Worm (Caenorhabditis elegans) whole organism, L2 larva: Measurements from ENCODE around the gene ZK177.11.

Experiments
- C34F6.9 ChIP-seq: fragments of 150-350 bp; optimal IDR thresholded peaks from 2 replicates; lab custom pipeline; 2014; ENCODE audit warnings: missing biosample characterization, missing genetic modification characterization
- F13H6.1 ChIP-seq: sonication (generic microtip); optimal IDR thresholded peaks from 2 replicates; lab custom pipeline; 2016; ENCODE audit warnings: missing genetic modification characterization, missing compliant biosample characterization
- R02D3.7 ChIP-seq: fragments of 150-350 bp; optimal IDR thresholded peaks from 2 replicates; lab custom pipeline; 2014; ENCODE audit warnings: missing biosample characterization, missing genetic modification characterization
- Y55F3AM.14 ChIP-seq: fragments of 200-800 bp; sonication (Bioruptor generic); optimal IDR thresholded peaks from 2 replicates; lab custom pipeline; 2018; ENCODE audit warnings: mild to moderate bottlenecking, missing genetic modification characterization, missing compliant biosample characterization
- ZK546.5 ChIP-seq: sonication (generic microtip); optimal IDR thresholded peaks from 2 replicates; lab custom pipeline; 2017; ENCODE audit warnings: missing biosample characterization, missing genetic modification characterization
- alr-1 ChIP-seq: fragments of 150-350 bp; optimal IDR thresholded peaks from 2 replicates; lab custom pipeline; 2014; ENCODE audit warnings: missing biosample characterization, missing genetic modification characterization
- aly-2 ChIP-seq: fragments of 150-350 bp; optimal IDR thresholded peaks from 2 replicates; lab custom pipeline; 2014; ENCODE audit warnings: missing biosample characterization, missing genetic modification characterization
- ama-1 ChIP-seq: fragments of 150-350 bp; optimal IDR thresholded peaks from 2 replicates; lab custom pipeline; 2018; ENCODE audit warnings: inconsistent platforms
- blmp-1 ChIP-seq: sonication (generic microtip); optimal IDR thresholded peaks from 2 replicates; lab custom pipeline; 2017; ENCODE audit warnings: missing genetic modification characterization, mild to moderate bottlenecking, missing compliant biosample characterization, antibody characterized with exemption, moderate library complexity; ENCODE audit not compliant: insufficient read depth
- ceh-16 ChIP-seq: fragments of 150-350 bp; optimal IDR thresholded peaks from 2 replicates; lab custom pipeline; 2014; ENCODE audit warnings: missing biosample characterization, missing genetic modification characterization
- ceh-82 ChIP-seq: fragments of 150-350 bp; optimal IDR thresholded peaks from 2 replicates; lab custom pipeline; 2014; ENCODE audit warnings: missing biosample characterization, missing genetic modification characterization
- crh-2 ChIP-seq: sonication (generic microtip); optimal IDR thresholded peaks from 2 replicates; lab custom pipeline; 2017; ENCODE audit warnings: missing biosample characterization, missing genetic modification characterization
- dmd-4 ChIP-seq: sonication (generic microtip); optimal IDR thresholded peaks from 2 replicates; lab custom pipeline; 2017; ENCODE audit warnings: missing biosample characterization, missing genetic modification characterization
- egl-27 ChIP-seq: sonication (generic microtip); optimal IDR thresholded peaks from 3 replicates; lab custom pipeline; 2017; ENCODE audit warnings: missing biosample characterization, missing genetic modification reagents, missing genetic modification characterization
- elt-1 ChIP-seq: fragments of 150-350 bp; optimal IDR thresholded peaks from 2 replicates; lab custom pipeline; 2014; ENCODE audit warnings: missing biosample characterization, missing genetic modification characterization
- elt-3 ChIP-seq: sonication (generic microtip); optimal IDR thresholded peaks from 2 replicates; lab custom pipeline; 2017; ENCODE audit warnings: missing biosample characterization, missing genetic modification characterization
- fos-1 ChIP-seq: fragments of 150-350 bp; optimal IDR thresholded peaks from 2 replicates; lab custom pipeline; 2014; ENCODE audit warnings: missing biosample characterization, missing genetic modification characterization
- gmeb-1 ChIP-seq: fragments of 150-350 bp; optimal IDR thresholded peaks from 2 replicates; lab custom pipeline; 2014; ENCODE audit warnings: missing biosample characterization, missing genetic modification characterization
- lin-11 ChIP-seq: fragments of 150-350 bp; sonication (generic microtip); optimal IDR thresholded peaks from 2 replicates; lab custom pipeline; 2014; ENCODE audit warnings: missing biosample characterization, missing genetic modification characterization, inconsistent platforms, mixed read lengths
- lin-13 ChIP-seq: fragments of 150-350 bp; optimal IDR thresholded peaks from 2 replicates; lab custom pipeline; 2014; ENCODE audit warnings: missing biosample characterization, missing genetic modification reagents, missing genetic modification characterization
- lin-39 ChIP-seq: fragments of 150-350 bp; optimal IDR thresholded peaks from 2 replicates; lab custom pipeline; 2014; ENCODE audit warnings: missing biosample characterization, missing genetic modification reagents, missing genetic modification characterization
- lsy-2 ChIP-seq, 2 experiments: fragments of 150-350 bp in 1 of 2; sonication (generic microtip) in 1 of 2; optimal IDR thresholded peaks; 2 replicates each; lab custom pipeline; 2014 to 2017; ENCODE audit warnings: missing biosample characterization in 2 of 2, missing genetic modification characterization in 2 of 2
- mab-5 ChIP-seq: fragments of 150-350 bp; optimal IDR thresholded peaks from 2 replicates; lab custom pipeline; 2014; ENCODE audit warnings: missing biosample characterization, missing genetic modification characterization
- mbf-1 ChIP-seq: sonication (generic microtip); optimal IDR thresholded peaks from 2 replicates; lab custom pipeline; 2017; ENCODE audit warnings: missing biosample characterization, missing genetic modification characterization
- mdl-1 ChIP-seq, 2 experiments: fragments of 150-350 bp in 1 of 2; sonication (generic microtip) in 1 of 2; optimal IDR thresholded peaks; 2 replicates each; lab custom pipeline; 2017; ENCODE audit warnings: missing biosample characterization in 2 of 2, missing genetic modification characterization in 2 of 2
- nhr-10 ChIP-seq: sonication (generic microtip); optimal IDR thresholded peaks from 2 replicates; lab custom pipeline; 2017; ENCODE audit warnings: missing biosample characterization, missing genetic modification characterization
- nhr-11 ChIP-seq: fragments of 150-350 bp; optimal IDR thresholded peaks from 2 replicates; lab custom pipeline; 2014; ENCODE audit warnings: missing biosample characterization, missing genetic modification characterization
- nhr-12 ChIP-seq: fragments of 150-350 bp; optimal IDR thresholded peaks from 2 replicates; lab custom pipeline; 2014; ENCODE audit warnings: missing biosample characterization, missing genetic modification characterization
- nhr-129 ChIP-seq: fragments of 150-350 bp; optimal IDR thresholded peaks from 2 replicates; lab custom pipeline; 2014; ENCODE audit warnings: missing biosample characterization, missing genetic modification characterization
- nhr-21 ChIP-seq: fragments of 150-350 bp; optimal IDR thresholded peaks from 2 replicates; lab custom pipeline; 2014; ENCODE audit warnings: missing biosample characterization, missing genetic modification characterization
- nhr-23 ChIP-seq: fragments of 150-350 bp; optimal IDR thresholded peaks from 2 replicates; lab custom pipeline; 2014; ENCODE audit warnings: missing biosample characterization, missing genetic modification reagents, missing genetic modification characterization
- nhr-237 ChIP-seq: fragments of 150-350 bp; optimal IDR thresholded peaks from 2 replicates; lab custom pipeline; 2014; ENCODE audit warnings: missing biosample characterization, missing genetic modification characterization
- nhr-25 ChIP-seq: fragments of 150-350 bp; sonication (generic microtip); optimal IDR thresholded peaks from 3 replicates; lab custom pipeline; 2014; ENCODE audit warnings: missing biosample characterization, missing genetic modification characterization
- nhr-6 ChIP-seq: fragments of 150-350 bp; optimal IDR thresholded peaks from 2 replicates; lab custom pipeline; 2014; ENCODE audit warnings: missing biosample characterization, missing genetic modification characterization
- nhr-77 ChIP-seq: fragments of 150-350 bp; optimal IDR thresholded peaks from 2 replicates; lab custom pipeline; 2014; ENCODE audit warnings: missing biosample characterization, missing genetic modification characterization
- peb-1 ChIP-seq: fragments of 150-350 bp; optimal IDR thresholded peaks from 2 replicates; lab custom pipeline; 2014; ENCODE audit warnings: missing biosample characterization, missing genetic modification characterization
- sem-4 ChIP-seq: fragments of 150-350 bp; optimal IDR thresholded peaks from 2 replicates; lab custom pipeline; 2014; ENCODE audit warnings: missing biosample characterization, missing genetic modification reagents, missing genetic modification characterization
- skn-1 ChIP-seq: sonication (generic microtip); optimal IDR thresholded peaks from 2 replicates; lab custom pipeline; 2017; ENCODE audit warnings: missing biosample characterization, missing genetic modification characterization
- sma-3 ChIP-seq: sonication (generic microtip); optimal IDR thresholded peaks from 2 replicates; lab custom pipeline; 2016; ENCODE audit warnings: missing genetic modification reagents, missing genetic modification characterization, missing compliant biosample characterization
- sma-9 ChIP-seq, 2 experiments: fragments of 150-350 bp in 1 of 2; sonication (generic microtip) in 1 of 2; optimal IDR thresholded peaks; 2 replicates each; lab custom pipeline; 2014 to 2016; ENCODE audit warnings: missing genetic modification characterization in 2 of 2, mild to moderate bottlenecking in 1 of 2, missing biosample characterization in 1 of 2, missing compliant biosample characterization in 1 of 2, missing genetic modification reagents in 1 of 2, moderate library complexity in 1 of 2
- snpc-4 ChIP-seq: fragments of 150-350 bp; optimal IDR thresholded peaks from 2 replicates; lab custom pipeline; 2014; ENCODE audit warnings: missing biosample characterization, missing genetic modification characterization
- unc-39 ChIP-seq: fragments of 150-350 bp; optimal IDR thresholded peaks from 2 replicates; lab custom pipeline; 2014; ENCODE audit warnings: missing biosample characterization, missing genetic modification characterization
- unc-55 ChIP-seq: fragments of 150-350 bp; sonication (generic microtip); optimal IDR thresholded peaks from 3 replicates; lab custom pipeline; 2014; ENCODE audit warnings: missing biosample characterization, missing genetic modification reagents, missing genetic modification characterization
- unc-62 ChIP-seq: fragments of 150-350 bp; optimal IDR thresholded peaks from 2 replicates; lab custom pipeline; 2014; ENCODE audit warnings: missing biosample characterization, missing genetic modification reagents, missing genetic modification characterization
- zag-1 ChIP-seq: fragments of 150-350 bp; optimal IDR thresholded peaks from 2 replicates; lab custom pipeline; 2014; ENCODE audit warnings: missing biosample characterization, missing genetic modification characterization
- ztf-1 ChIP-seq: fragments of 200-800 bp; sonication (Bioruptor generic); conservative IDR thresholded peaks from 2 replicates; pipeline ENCODE4 v1.3.6; 2022; ENCODE audit warnings: missing genetic modification characterization, missing compliant biosample characterization
- ztf-11 ChIP-seq: sonication (generic microtip); optimal IDR thresholded peaks from 2 replicates; lab custom pipeline; 2017; ENCODE audit warnings: missing biosample characterization, missing genetic modification characterization
- ztf-4 ChIP-seq: fragments of 150-350 bp; optimal IDR thresholded peaks from 2 replicates; lab custom pipeline; 2014; ENCODE audit warnings: missing biosample characterization, missing genetic modification characterization

The ZK177.11 gene

DNA sequence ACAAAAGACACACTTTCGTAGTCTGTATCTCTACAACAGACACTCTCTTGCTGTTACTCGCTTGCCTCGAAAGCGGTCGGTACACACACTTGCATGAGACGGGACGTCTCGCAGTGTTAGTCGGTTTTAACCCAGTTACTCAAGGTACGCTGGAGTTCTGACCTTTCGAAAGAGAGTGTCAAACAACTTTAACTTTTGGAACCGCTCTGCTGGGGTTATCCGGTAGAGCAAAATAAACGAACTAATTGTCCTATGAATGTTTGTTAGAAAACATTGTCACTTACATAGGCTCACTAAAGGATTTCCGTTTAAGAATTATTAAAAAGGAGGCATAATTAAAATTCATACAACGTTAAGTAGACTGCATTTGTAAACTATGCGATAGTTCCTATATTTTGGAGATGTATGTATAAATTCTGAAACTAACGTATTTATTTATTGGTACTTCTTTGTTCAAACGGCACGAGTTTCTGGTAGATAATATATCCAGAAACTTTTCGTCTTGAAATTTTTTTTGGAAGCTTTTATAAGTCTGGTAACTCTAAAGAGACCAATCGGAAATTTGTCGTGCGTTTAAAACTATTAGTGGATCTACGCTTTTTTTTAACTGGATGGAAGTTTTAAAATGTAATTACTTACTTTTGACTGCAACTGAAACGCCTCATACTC lies 20.9 kb downstream of the ZK177.11 start:
- peak; percentile 99 for TF ChIP-seq sma-9 (GFP tag; optimal IDR thresholded peaks at IDR 0.05; lab: Kevin White, UChicago)
- peak; percentile 73 for TF ChIP-seq sma-9 (tag; optimal IDR thresholded peaks at IDR 0.05; lab: Kevin White, UChicago)
- TF ChIP-seq nhr-21 (tag; lab: Kevin White, UChicago): peak; percentile 99
- peak; percentile 65 for TF ChIP-seq nhr-77 (tag; lab: Kevin White, UChicago)
- TF ChIP-seq nhr-237 (tag; lab: Kevin White, UChicago): peak; percentile 88
- peak; percentile 86 for TF ChIP-seq unc-62
- TF ChIP-seq ceh-16 (tag; lab: Kevin White, UChicago): peak; percentile 93
- peak; percentile 59 for TF ChIP-seq peb-1 (tag; lab: Kevin White, UChicago)
- TF ChIP-seq ama-1 (lab: Kevin White, UChicago): peak; percentile 100
- TF ChIP-seq ceh-82 (tag; lab: Kevin White, UChicago): peak; percentile 87
- peak; percentile 98 for TF ChIP-seq F13H6.1 (tag; lab: Kevin White, UChicago)
- peak; percentile 62 for TF ChIP-seq ztf-11 (tag; lab: Kevin White, UChicago)
- peak; percentile 100 for TF ChIP-seq snpc-4
- peak; percentile 98 for TF ChIP-seq zag-1 (tag; lab: Kevin White, UChicago)
- TF ChIP-seq dmd-4 (tag; lab: Kevin White, UChicago): peak; percentile 71
- TF ChIP-seq nhr-129 (tag; lab: Kevin White, UChicago): peak; percentile 99
- TF ChIP-seq lsy-2 (tag; optimal IDR thresholded peaks at IDR 0.05; lab: Kevin White, UChicago): peak; percentile 94 to 97
- peak; percentile 98 for TF ChIP-seq lin-11
- TF ChIP-seq egl-27 (tag; lab: Kevin White, UChicago): peak; percentile 99
- no peak for TF ChIP-seq elt-1
- TF ChIP-seq nhr-23 (tag; lab: Kevin White, UChicago): no peak
- TF ChIP-seq crh-2: peak; percentile 99
- peak; percentile 58 for TF ChIP-seq ZK546.5 (tag; lab: Kevin White, UChicago)
- TF ChIP-seq mab-5 (tag; lab: Kevin White, UChicago): peak; percentile 96
- TF ChIP-seq lin-39 (tag; lab: Kevin White, UChicago): peak; percentile 91
- TF ChIP-seq R02D3.7 (tag; lab: Kevin White, UChicago): peak; percentile 80
- TF ChIP-seq nhr-10: peak; percentile 95
- TF ChIP-seq ztf-1 (GFP tag; lab: Robert Waterston, UW): no peak
- peak; percentile 81 for TF ChIP-seq nhr-11 (tag; lab: Kevin White, UChicago)
- TF ChIP-seq gmeb-1: peak; percentile 95
- TF ChIP-seq mbf-1: peak; percentile 61
- peak; percentile 97 for TF ChIP-seq nhr-25 (tag; lab: Kevin White, UChicago)
- TF ChIP-seq fos-1: peak; percentile 98
- TF ChIP-seq unc-55 (GFP tag; lab: Kevin White, UChicago): peak; percentile 99
- TF ChIP-seq elt-3: no peak
- peak; percentile 95 for TF ChIP-seq Y55F3AM.14 (GFP tag; lab: Kevin White, UChicago)
- peak; percentile 98 for TF ChIP-seq sem-4 (tag; lab: Kevin White, UChicago)
- peak; percentile 76 for TF ChIP-seq unc-39 (tag; lab: Kevin White, UChicago)
- peak; percentile 99 for TF ChIP-seq C34F6.9 (tag; lab: Kevin White, UChicago)
- peak; percentile 88 to 92 for TF ChIP-seq mdl-1 (tag; optimal IDR thresholded peaks at IDR 0.05; lab: Kevin White, UChicago)
- peak; percentile 98 for TF ChIP-seq nhr-6 (tag; lab: Kevin White, UChicago)
- TF ChIP-seq aly-2 (tag; lab: Kevin White, UChicago): peak; percentile 100
- TF ChIP-seq ztf-4 (tag; lab: Kevin White, UChicago): peak; percentile 99
- TF ChIP-seq nhr-12 (tag; lab: Kevin White, UChicago): peak; percentile 74
- peak; percentile 98 for TF ChIP-seq sma-3
- peak; percentile 92 for TF ChIP-seq skn-1 (tag; lab: Kevin White, UChicago)
- no peak for TF ChIP-seq alr-1 (tag; lab: Kevin White, UChicago)
- TF ChIP-seq lin-13 (GFP tag; lab: Kevin White, UChicago): peak; percentile 98
- TF ChIP-seq blmp-1 (tag; lab: Kevin White, UChicago): peak; percentile 90
